Worm (Caenorhabditis elegans) whole organism, L4 larva: ENCODE results near the gene mct-4.

Source experiments
- R02D3.7 ChIP-seq: fragments of 150-350 bp; sonication (generic microtip); optimal IDR thresholded peaks from 3 replicates; lab custom pipeline; 2014; ENCODE audit warnings: missing biosample characterization, missing genetic modification characterization
- aly-2 ChIP-seq: sonication (generic microtip); optimal IDR thresholded peaks from 2 replicates; lab custom pipeline; 2018; ENCODE audit warnings: missing biosample characterization, missing genetic modification characterization
- ama-1 ChIP-seq: fragments of 150-350 bp; optimal IDR thresholded peaks from 2 replicates; lab custom pipeline; 2014; ENCODE audit warnings: inconsistent platforms, mixed read lengths
- ceh-28 ChIP-seq: fragments of 150-350 bp; optimal IDR thresholded peaks from 2 replicates; lab custom pipeline; 2014; ENCODE audit warnings: missing biosample characterization, missing genetic modification reagents, missing genetic modification characterization
- daf-19 ChIP-seq: fragments of 200-800 bp; sonication (Bioruptor generic); conservative IDR thresholded peaks from 2 replicates; pipeline ENCODE4 v1.3.6; 2022; ENCODE audit warnings: missing genetic modification characterization, missing compliant biosample characterization
- egl-27 ChIP-seq: sonication (generic microtip); optimal IDR thresholded peaks from 3 replicates; lab custom pipeline; 2017; ENCODE audit warnings: missing biosample characterization, missing genetic modification reagents, missing genetic modification characterization
- lin-39 ChIP-seq: fragments of 150-350 bp; optimal IDR thresholded peaks from 2 replicates; lab custom pipeline; 2014; ENCODE audit warnings: missing biosample characterization, missing genetic modification reagents, missing genetic modification characterization
- mdl-1 ChIP-seq, 2 experiments: fragments of 150-350 bp in 1 of 2; sonication (generic microtip) in 1 of 2; optimal IDR thresholded peaks; 2 replicates each; lab custom pipeline; 2014 to 2017; ENCODE audit warnings: missing biosample characterization in 2 of 2, missing genetic modification characterization in 2 of 2
- mep-1 ChIP-seq: fragments of 150-350 bp; sonication (generic microtip); optimal IDR thresholded peaks from 3 replicates; lab custom pipeline; 2014; ENCODE audit warnings: missing biosample characterization, missing genetic modification characterization
- nhr-102 ChIP-seq: sonication (generic microtip); optimal IDR thresholded peaks from 2 replicates; lab custom pipeline; 2016; ENCODE audit warnings: mild to moderate bottlenecking, missing genetic modification characterization, moderate library complexity, missing compliant biosample characterization
- nhr-76 ChIP-seq: fragments of 150-350 bp; optimal IDR thresholded peaks from 2 replicates; lab custom pipeline; 2014; ENCODE audit warnings: missing biosample characterization, missing genetic modification characterization
- pha-4 ChIP-seq, 2 experiments: fragments of 150-350 bp in 1 of 2; fragments of 200-800 bp in 1 of 2; sonication (Bioruptor generic) in 1 of 2; IDR thresholded peaks in 1 of 2; optimal IDR thresholded peaks in 1 of 2; 2 replicates each; pipeline versions ENCODE4 v1.3.6 to Lab custom; 2014 to 2022; ENCODE audit warnings: missing genetic modification characterization in 2 of 2, missing genetic modification reagents in 2 of 2, missing biosample characterization in 1 of 2, missing compliant biosample characterization in 1 of 2
- unc-130 ChIP-seq: sonication (generic microtip); optimal IDR thresholded peaks from 2 replicates; lab custom pipeline; 2016; ENCODE audit warnings: missing genetic modification reagents, missing genetic modification characterization, missing compliant biosample characterization

ce11 chrX:4932964-4933363 lies 3.4 kb upstream of the mct-4 start:
- TF ChIP-seq nhr-102 (tag; lab: Kevin White, UChicago) (no peak), unc-130 (GFP tag; lab: Kevin White, UChicago) (no peak), egl-27 (no peak), mep-1 (tag; lab: Kevin White, UChicago) (peak; percentile 8), ceh-28 (no peak), lin-39 (tag; lab: Kevin White, UChicago) (no peak), aly-2 (no peak), daf-19 (GFP tag; lab: Robert Waterston, UW) (no peak), R02D3.7 (tag; lab: Kevin White, UChicago) (no peak), mdl-1 (tag; optimal IDR thresholded peaks at IDR 0.05; lab: Kevin White, UChicago) (no peak), nhr-76 (tag; lab: Kevin White, UChicago) (no peak), ama-1 (lab: Kevin White, UChicago) (no peak), pha-4 (GFP tag; IDR thresholded peaks at IDR 0.05; lab: Robert Waterston, UW) (no peak), pha-4 (tag; optimal IDR thresholded peaks at IDR 0.05; lab: Kevin White, UChicago) (no peak)
